Worm (Caenorhabditis elegans) whole organism, young adult: ENCODE data around the gene madf-3.

Experiments used
- B0261.1 ChIP-seq: sonication (generic microtip); optimal IDR thresholded peaks from 2 replicates; lab custom pipeline; 2016; ENCODE audit warnings: mild to moderate bottlenecking, missing genetic modification characterization, moderate library complexity, missing compliant biosample characterization
- B0336.3 ChIP-seq: fragments of 200-800 bp; sonication (Bioruptor generic); IDR thresholded peaks from 2 replicates; pipeline ENCODE4 v1.3.6; 2022; ENCODE audit warnings: missing genetic modification characterization, missing compliant biosample characterization
- C06A6.2 ChIP-seq: fragments of 200-800 bp; sonication (Bioruptor generic); conservative IDR thresholded peaks from 2 replicates; pipeline ENCODE4 v1.3.6; 2022; ENCODE audit warnings: missing genetic modification characterization, missing compliant biosample characterization
- F22D6.2 ChIP-seq: sonication (generic microtip); optimal IDR thresholded peaks from 2 replicates; lab custom pipeline; 2016; ENCODE audit warnings: mild to moderate bottlenecking, missing genetic modification characterization, missing compliant biosample characterization
- F49E8.2 ChIP-seq: sonication (generic microtip); optimal IDR thresholded peaks from 3 replicates; lab custom pipeline; 2017; ENCODE audit warnings: missing genetic modification characterization, mild to moderate bottlenecking, missing compliant biosample characterization, antibody characterized with exemption, moderate library complexity; ENCODE audit not compliant: insufficient read depth
- F52B5.7 ChIP-seq: sonication (generic microtip); optimal IDR thresholded peaks from 2 replicates; lab custom pipeline; 2016; ENCODE audit warnings: mild to moderate bottlenecking, missing genetic modification characterization, missing compliant biosample characterization
- F55B11.4 ChIP-seq: sonication (generic microtip); optimal IDR thresholded peaks from 2 replicates; lab custom pipeline; 2016; ENCODE audit warnings: missing compliant biosample characterization, missing genetic modification characterization, borderline replicate concordance; ENCODE audit not compliant: insufficient read depth
- K12H6.12 ChIP-seq: fragments of 200-800 bp; sonication (Bioruptor generic); optimal IDR thresholded peaks from 2 replicates; lab custom pipeline; 2018; ENCODE audit warnings: mild to moderate bottlenecking, missing genetic modification characterization, missing compliant biosample characterization
- Y53G8AR.9 ChIP-seq: fragments of 200-800 bp; sonication (Bioruptor generic); conservative IDR thresholded peaks from 2 replicates; pipeline ENCODE4 v1.3.6; 2022; ENCODE audit warnings: missing genetic modification reagents, missing genetic modification characterization, missing compliant biosample characterization
- ama-1 ChIP-seq, 3 experiments: fragments of 150-350 bp in 1 of 3; sonication (generic microtip) in 2 of 3; optimal IDR thresholded peaks; 2 replicates each; lab custom pipeline; 2014 to 2018; ENCODE audit warnings: missing biosample characterization in 2 of 3, missing genetic modification characterization in 2 of 3, missing genetic modification reagents in 2 of 3
- atf-7 ChIP-seq: sonication (generic microtip); optimal IDR thresholded peaks from 2 replicates; lab custom pipeline; 2017; ENCODE audit warnings: mild to moderate bottlenecking, missing genetic modification characterization, missing compliant biosample characterization
- athp-1 ChIP-seq: sonication (generic microtip); optimal IDR thresholded peaks from 2 replicates; lab custom pipeline; 2017; ENCODE audit warnings: mild to moderate bottlenecking, missing genetic modification characterization, missing compliant biosample characterization
- attf-6 ChIP-seq: fragments of 200-800 bp; sonication (Bioruptor generic); IDR thresholded peaks from 2 replicates; pipeline ENCODE4 v1.3.6; 2022; ENCODE audit warnings: missing genetic modification reagents, missing genetic modification characterization, missing compliant biosample characterization
- ceh-79 ChIP-seq: sonication (generic microtip); optimal IDR thresholded peaks from 2 replicates; lab custom pipeline; 2017; ENCODE audit warnings: mild to moderate bottlenecking, missing genetic modification characterization, missing compliant biosample characterization
- chd-7 ChIP-seq: sonication (generic microtip); optimal IDR thresholded peaks from 2 replicates; lab custom pipeline; 2016; ENCODE audit warnings: mild to moderate bottlenecking, missing genetic modification characterization, moderate library complexity, missing compliant biosample characterization
- egrh-3 ChIP-seq: fragments of 200-800 bp; sonication (Bioruptor generic); IDR thresholded peaks from 2 replicates; pipeline ENCODE4 v1.3.6; 2022; ENCODE audit warnings: missing genetic modification reagents, missing genetic modification characterization, missing compliant biosample characterization
- ekl-4 ChIP-seq: fragments of 200-800 bp; sonication (Bioruptor generic); IDR thresholded peaks from 2 replicates; pipeline ENCODE4 v1.3.6; 2022; ENCODE audit warnings: missing genetic modification reagents, missing genetic modification characterization, missing compliant biosample characterization
- ets-4 ChIP-seq: fragments of 200-800 bp; sonication (Bioruptor generic); optimal IDR thresholded peaks from 2 replicates; lab custom pipeline; 2018; ENCODE audit warnings: mild to moderate bottlenecking, missing genetic modification characterization, missing compliant biosample characterization
- fkh-3 ChIP-seq: sonication (generic microtip); optimal IDR thresholded peaks from 2 replicates; lab custom pipeline; 2016; ENCODE audit warnings: mild to moderate bottlenecking, missing genetic modification characterization, missing compliant biosample characterization
- gei-17 ChIP-seq: fragments of 200-800 bp; sonication (Bioruptor generic); optimal IDR thresholded peaks from 2 replicates; lab custom pipeline; 2018; ENCODE audit warnings: mild to moderate bottlenecking, missing genetic modification characterization, missing compliant biosample characterization
- hlh-12 ChIP-seq: sonication (generic microtip); optimal IDR thresholded peaks from 2 replicates; lab custom pipeline; 2016; ENCODE audit warnings: missing genetic modification characterization, missing compliant biosample characterization
- hmg-20 ChIP-seq: fragments of 200-800 bp; sonication (Bioruptor generic); IDR thresholded peaks from 2 replicates; pipeline ENCODE4 v1.3.6; 2022; ENCODE audit warnings: missing genetic modification reagents, missing genetic modification characterization, missing compliant biosample characterization
- lin-40 ChIP-seq: sonication (generic microtip); optimal IDR thresholded peaks from 2 replicates; lab custom pipeline; 2016; ENCODE audit warnings: missing genetic modification characterization, mild to moderate bottlenecking, missing compliant biosample characterization, missing genotype, missing genetic modification reagents
- madf-6 ChIP-seq: fragments of 200-800 bp; sonication (Bioruptor generic); IDR thresholded peaks from 2 replicates; pipeline ENCODE4 v1.3.6; 2022; ENCODE audit warnings: missing genetic modification reagents, missing genetic modification characterization, missing compliant biosample characterization
- nfyb-1 ChIP-seq: fragments of 200-800 bp; sonication (Bioruptor generic); IDR thresholded peaks from 2 replicates; pipeline ENCODE4 v1.3.6; 2022; ENCODE audit warnings: missing genetic modification reagents, missing genetic modification characterization, missing compliant biosample characterization
- nhr-80 ChIP-seq: sonication (generic microtip); optimal IDR thresholded peaks from 2 replicates; lab custom pipeline; 2016; ENCODE audit warnings: missing genetic modification characterization, missing compliant biosample characterization
- nhr-90 ChIP-seq: sonication (generic microtip); optimal IDR thresholded peaks from 2 replicates; lab custom pipeline; 2016; ENCODE audit warnings: missing genotype, mild to moderate bottlenecking, missing genetic modification characterization, missing compliant biosample characterization
- pha-4 ChIP-seq: fragments of 150-350 bp; sonication (generic microtip); optimal IDR thresholded peaks from 2 replicates; lab custom pipeline; 2014; ENCODE audit warnings: missing biosample characterization, missing genetic modification reagents, missing genetic modification characterization
- rec-8 ChIP-seq, 2 experiments: sonication (generic microtip); optimal IDR thresholded peaks; 2 replicates each; lab custom pipeline; 2016; ENCODE audit warnings: mild to moderate bottlenecking in 2 of 2, missing genetic modification characterization in 2 of 2, missing genetic modification reagents in 2 of 2, missing genotype in 2 of 2, missing biosample characterization in 1 of 2, missing compliant biosample characterization in 1 of 2, moderate library complexity in 1 of 2
- repo-1 ChIP-seq: sonication (generic microtip); optimal IDR thresholded peaks from 2 replicates; lab custom pipeline; 2017; ENCODE audit warnings: mild to moderate bottlenecking, missing genetic modification characterization, missing compliant biosample characterization
- snpc-1.1 ChIP-seq: sonication (generic microtip); optimal IDR thresholded peaks from 2 replicates; lab custom pipeline; 2017; ENCODE audit warnings: missing genetic modification characterization, mild to moderate bottlenecking, missing compliant biosample characterization, antibody characterized with exemption, moderate library complexity, missing genotype, missing genetic modification reagents; ENCODE audit not compliant: insufficient read depth
- snpc-1.3 ChIP-seq: sonication (generic microtip); optimal IDR thresholded peaks from 2 replicates; lab custom pipeline; 2017; ENCODE audit warnings: missing genetic modification characterization, mild to moderate bottlenecking, missing compliant biosample characterization, antibody characterized with exemption, moderate library complexity, missing genotype, missing genetic modification reagents; ENCODE audit not compliant: insufficient read depth
- snpc-4 ChIP-seq, 5 experiments: fragments of 150-350 bp in 1 of 5; sonication (generic microtip) in 4 of 5; optimal IDR thresholded peaks; 2 replicates each; lab custom pipeline; 2014 to 2018; ENCODE audit warnings: missing genetic modification characterization in 5 of 5, missing biosample characterization in 3 of 5, antibody characterized with exemption in 2 of 5, mild to moderate bottlenecking in 2 of 5, missing compliant biosample characterization in 2 of 5, missing genotype in 2 of 5, moderate library complexity in 2 of 5, missing genetic modification reagents in 1 of 5
- sptf-2 ChIP-seq: fragments of 200-800 bp; sonication (Bioruptor generic); optimal IDR thresholded peaks from 2 replicates; lab custom pipeline; 2018; ENCODE audit warnings: mild to moderate bottlenecking, missing genetic modification characterization, missing compliant biosample characterization
- tbp1 ChIP-seq: fragments of 200-800 bp; sonication (Bioruptor generic); optimal IDR thresholded peaks from 2 replicates; lab custom pipeline; 2018; ENCODE audit warnings: mild to moderate bottlenecking, missing genetic modification characterization, missing compliant biosample characterization
- xnd-1 ChIP-seq: sonication (generic microtip); optimal IDR thresholded peaks from 2 replicates; lab custom pipeline; 2016; ENCODE audit warnings: missing genotype, missing genetic modification reagents, missing genetic modification characterization, missing compliant biosample characterization
- zfh-2 ChIP-seq: fragments of 200-800 bp; sonication (Bioruptor generic); conservative IDR thresholded peaks from 2 replicates; pipeline ENCODE4 v1.3.6; 2022; ENCODE audit warnings: missing genetic modification reagents, missing genetic modification characterization, missing compliant biosample characterization
- ztf-22 ChIP-seq: fragments of 200-800 bp; sonication (Bioruptor generic); optimal IDR thresholded peaks from 2 replicates; lab custom pipeline; 2018; ENCODE audit warnings: mild to moderate bottlenecking, missing genetic modification characterization, moderate library complexity, missing compliant biosample characterization
- ztf-28 ChIP-seq: fragments of 200-800 bp; sonication (Bioruptor generic); IDR thresholded peaks from 2 replicates; pipeline ENCODE4 v1.3.6; 2022; ENCODE audit warnings: missing genetic modification reagents, missing genetic modification characterization, missing compliant biosample characterization
- ztf-6 ChIP-seq: fragments of 200-800 bp; sonication (Bioruptor generic); IDR thresholded peaks from 2 replicates; pipeline ENCODE4 v1.3.6; 2022; ENCODE audit warnings: missing genetic modification reagents, missing genetic modification characterization, missing compliant biosample characterization

Gene madf-3

DNA sequence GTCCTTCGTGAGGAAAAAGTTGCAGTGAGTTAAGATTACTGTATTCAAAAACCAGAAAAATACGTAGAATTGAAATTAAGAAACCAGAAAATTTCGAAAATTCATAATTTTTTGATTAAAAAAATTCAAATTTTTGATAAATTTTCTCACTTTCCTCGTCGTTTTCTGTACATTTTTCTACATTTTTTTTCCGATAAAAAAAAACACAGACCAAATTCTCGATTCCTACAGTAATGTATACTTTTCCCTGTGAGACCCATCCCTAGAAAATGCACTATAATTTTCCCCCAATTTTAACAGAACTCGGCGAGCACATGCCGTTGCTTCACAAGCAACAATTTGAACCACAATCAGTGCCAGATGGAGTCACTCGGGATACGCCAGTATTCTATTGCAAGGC, 5.3 kb downstream of the madf-3 start, which contains the start of gene athp-2:
TSS of gene athp-2 (plus strand) at position 301 of the 400 bp plus-strand sequence.
- TF ChIP-seq ztf-22 (GFP tag; lab: Kevin White, UChicago) (no peak), ceh-79 (tag; lab: Kevin White, UChicago) (no peak), gei-17 (GFP tag; lab: Kevin White, UChicago) (no peak), snpc-1.1 (tag; lab: Kevin White, UChicago) (no peak), repo-1 (tag; lab: Kevin White, UChicago) (no peak), F55B11.4 (no peak), xnd-1 (no peak), F22D6.2 (tag; lab: Kevin White, UChicago) (no peak), C06A6.2 (GFP tag; lab: Robert Waterston, UW) (no peak), F52B5.7 (tag; lab: Kevin White, UChicago) (no peak), fkh-3 (tag; lab: Kevin White, UChicago) (no peak), athp-1 (no peak), zfh-2 (GFP tag; lab: Robert Waterston, UW) (no peak), ztf-28 (no peak), Y53G8AR.9 (GFP tag; lab: Robert Waterston, UW) (no peak), tbp1 (GFP tag; lab: Kevin White, UChicago) (no peak), pha-4 (tag; lab: Kevin White, UChicago) (no peak), hmg-20 (GFP tag; lab: Robert Waterston, UW) (no peak), sptf-2 (no peak), ets-4 (GFP tag; lab: Kevin White, UChicago) (no peak)
- TF ChIP-seq, all 124 proteins: peak for 0

DNA sequence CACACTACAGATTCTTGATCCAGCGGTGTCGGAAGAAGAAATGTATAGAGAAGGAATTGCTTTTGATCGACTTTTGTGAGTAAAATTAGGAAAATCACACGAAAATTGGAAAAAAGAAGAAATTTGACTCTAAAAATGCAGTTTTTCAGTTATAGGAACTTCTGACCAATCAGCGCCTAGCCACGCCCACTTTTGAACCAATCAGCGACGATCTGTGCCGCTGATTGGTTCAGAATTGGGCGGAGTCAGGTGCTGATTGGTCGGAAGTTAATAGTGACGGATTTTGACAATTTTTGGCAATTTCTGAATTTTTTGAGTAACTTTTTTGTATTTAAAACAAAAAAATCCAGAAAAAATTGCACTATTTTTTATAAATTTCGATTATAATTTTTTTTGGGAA, 6.9 kb downstream of the madf-3 start:
- TF ChIP-seq F49E8.2 (tag; lab: Kevin White, UChicago) (no peak), nfyb-1 (peak; percentile 90)

DNA sequence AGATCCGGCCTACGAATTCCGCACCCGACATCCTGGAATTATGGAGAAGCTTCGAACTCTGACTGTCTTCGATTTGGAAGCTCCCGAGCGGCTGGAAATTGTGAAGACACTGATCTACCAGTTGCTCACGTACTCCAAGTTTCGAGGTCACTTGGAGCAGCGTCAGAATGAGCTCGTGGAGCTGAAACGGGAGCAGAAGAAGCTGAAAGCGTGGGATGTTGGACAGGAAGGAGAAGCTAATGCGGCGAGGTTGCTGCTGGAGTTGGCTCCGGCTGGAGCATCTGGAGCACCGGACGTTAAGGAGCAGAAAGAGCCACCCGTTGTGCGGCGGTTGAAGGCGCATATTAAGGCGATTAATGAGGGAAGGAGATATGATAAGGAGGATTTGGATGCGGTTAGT, 9.8 kb downstream of the madf-3 start:
- TF ChIP-seq ztf-6 (GFP tag; lab: Robert Waterston, UW): no peak
- TF ChIP-seq zfh-2 (GFP tag; lab: Robert Waterston, UW): peak; percentile 84
- TF ChIP-seq, all 124 proteins: peak for 1

ce11 chrII:4350888-4351287, 16.3 kb downstream of the madf-3 start, which contains the start of gene H20J04.9:
TSS of gene H20J04.9 (plus strand) at chrII:4351188.
- no peak for TF ChIP-seq snpc-4 (GFP tag; optimal IDR thresholded peaks at IDR 0.05; lab: Kevin White, UChicago)
- no peak for TF ChIP-seq snpc-4 (tag; optimal IDR thresholded peaks at IDR 0.05; lab: Kevin White, UChicago)
- TF ChIP-seq hlh-12 (tag; lab: Kevin White, UChicago): no peak
- TF ChIP-seq egrh-3 (GFP tag; lab: Robert Waterston, UW): no peak
- no peak for TF ChIP-seq tbp1 (GFP tag; lab: Kevin White, UChicago)
- TF ChIP-seq ekl-4: no peak
- TF ChIP-seq B0336.3 (GFP tag; lab: Robert Waterston, UW): no peak
- no peak for TF ChIP-seq attf-6 (GFP tag; lab: Robert Waterston, UW)
- no peak for TF ChIP-seq snpc-1.1 (tag; lab: Kevin White, UChicago)

DNA sequence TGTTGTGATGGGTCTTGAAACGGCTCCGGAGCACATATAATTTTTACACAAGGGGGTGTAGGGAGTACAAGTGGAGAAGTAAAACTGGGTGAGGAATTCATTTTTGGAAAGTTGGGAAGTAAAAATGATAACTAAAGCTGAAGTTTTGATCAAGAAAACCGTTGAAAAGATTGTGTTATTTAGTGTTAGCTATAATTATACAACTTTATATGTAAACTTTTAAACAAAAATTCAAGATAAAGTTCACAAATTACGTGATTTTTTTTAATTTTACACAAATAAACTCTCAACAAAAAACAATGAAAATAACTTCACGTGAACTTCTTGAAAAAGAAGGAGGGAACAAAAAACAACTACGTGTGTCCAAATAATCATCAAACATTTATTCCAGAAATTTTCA, 20.7 kb downstream of the madf-3 start, which contains the start of the genes H20J04.7 and H20J04.1:
TSS of gene H20J04.7 (minus strand) at position 101 of the 400 bp plus-strand sequence.
TSS of gene H20J04.1 (plus strand) at position 397 of the 400 bp plus-strand sequence.
- no peak for TF ChIP-seq chd-7 (tag; lab: Kevin White, UChicago)
- TF ChIP-seq madf-6 (GFP tag; lab: Robert Waterston, UW): no peak
- no peak for TF ChIP-seq B0261.1 (tag; lab: Kevin White, UChicago)
- no peak for TF ChIP-seq nhr-90 (tag; lab: Kevin White, UChicago)
- TF ChIP-seq snpc-1.1 (tag; lab: Kevin White, UChicago): no peak
- no peak for TF ChIP-seq atf-7 (tag; lab: Kevin White, UChicago)
- TF ChIP-seq lin-40: no peak
- TF ChIP-seq K12H6.12 (tag; lab: Kevin White, UChicago): no peak
- TF ChIP-seq nhr-80 (tag; lab: Kevin White, UChicago): no peak
- TF ChIP-seq ama-1 (optimal IDR thresholded peaks at IDR 0.05; lab: Kevin White, UChicago): no peak
- TF ChIP-seq ama-1 (GFP tag; optimal IDR thresholded peaks at IDR 0.05; lab: Kevin White, UChicago): no peak
- no peak for TF ChIP-seq rec-8 (tag; optimal IDR thresholded peaks at IDR 0.05; lab: Kevin White, UChicago)
- no peak for TF ChIP-seq snpc-1.3
- TF ChIP-seq, all 124 proteins: peak for 0
